Fruit fly (Drosophila melanogaster) whole organism, adult: ENCODE data around the gene CG42588.

Source experiments
- CG11617 ChIP-seq: fragments of 200-800 bp; sonication (Bioruptor generic); optimal IDR thresholded peaks from 2 replicates; lab custom pipeline; 2017; ENCODE audit warnings: mild to moderate bottlenecking, missing biosample characterization, missing genetic modification reagents, missing genetic modification characterization
- CG14711 ChIP-seq: fragments of 200-800 bp; sonication (Bioruptor generic); optimal IDR thresholded peaks from 2 replicates; lab custom pipeline; 2018; ENCODE audit warnings: missing biosample characterization, mild to moderate bottlenecking, missing genetic modification characterization, moderate library complexity
- CG1620 ChIP-seq: fragments of 200-800 bp; sonication (Bioruptor generic); optimal IDR thresholded peaks from 2 replicates; lab custom pipeline; 2016; ENCODE audit warnings: missing biosample characterization, missing genetic modification characterization
- Hr96 ChIP-seq: fragments of 200-800 bp; sonication (Bioruptor generic); optimal IDR thresholded peaks from 2 replicates; lab custom pipeline; 2016; ENCODE audit warnings: missing biosample characterization, missing genetic modification characterization
- Mnt ChIP-seq: fragments of 200-800 bp; sonication (Bioruptor generic); optimal IDR thresholded peaks from 2 replicates; lab custom pipeline; 2016; ENCODE audit warnings: missing biosample characterization, mild to moderate bottlenecking, missing genetic modification characterization
- cnc ChIP-seq, 2 experiments: fragments of >200 bp; optimal IDR thresholded peaks; 2 replicates each; lab custom pipeline; 2017
- ovo ChIP-seq: fragments of 200-800 bp; sonication (Bioruptor generic); optimal IDR thresholded peaks from 2 replicates; lab custom pipeline; 2016; ENCODE audit warnings: missing biosample characterization, missing genetic modification characterization
- pad ChIP-seq: fragments of 200-800 bp; sonication (Bioruptor generic); optimal IDR thresholded peaks from 3 replicates; lab custom pipeline; 2017; ENCODE audit warnings: missing biosample characterization, missing genetic modification characterization, mild to moderate bottlenecking, moderate library complexity, missing genetic modification reagents

dm6 chr3L:12804035-12804729, 9.9 kb upstream of the CG42588 start:
- TF ChIP-seq CG1620, result no peak
- no peak for TF ChIP-seq pad (GFP tag; lab: Kevin White, UChicago)
- TF ChIP-seq Hr96 (GFP tag; lab: Kevin White, UChicago), result no peak
- no peak for TF ChIP-seq cnc (optimal IDR thresholded peaks at IDR 0.05; lab: Kevin White, UChicago)
- TF ChIP-seq CG14711 (tag; lab: Kevin White, UChicago), result no peak
- no peak for TF ChIP-seq CG11617 (GFP tag; lab: Kevin White, UChicago)
- TF ChIP-seq ovo, result no peak
- no peak for TF ChIP-seq Mnt (GFP tag; lab: Kevin White, UChicago)
